Worm (Caenorhabditis elegans): ENCODE data around the gene C16C8.18.
"Not testable (repeated sequence)": the region's sequence is repeated elsewhere in the genome, so short reads cannot be mapped to it uniquely, and the experiment has no call there.

Gene C16C8.18

ce11 chrII:3463097-3463496, 33.6 kb downstream of the C16C8.18 start, which contains the start of gene C16C8.9:
TSS of gene C16C8.9 (minus strand) at chrII:3463197.
- TF ChIP-seq sma-3 (GFP tag; optimal IDR thresholded peaks at IDR 0.05) (no peak), F13H6.1 (tag; optimal IDR thresholded peaks at IDR 0.05) (no peak), nhr-25 (tag; optimal IDR thresholded peaks at IDR 0.05) (no peak)

- TF ChIP-seq elt-1 (tag; optimal IDR thresholded peaks at IDR 0.05); ztf-1 (GFP tag; conservative IDR thresholded peaks at IDR 0.05); snpc-4 (tag; optimal IDR thresholded peaks at IDR 0.05): not testable (repeated sequence)
Measured at ce11 chrII:3464580-3464979, 35.1 kb downstream of the C16C8.18 start, which contains the start of gene C16C8.10. TSS of gene C16C8.10 (minus strand) at chrII:3464680.

- TF ChIP-seq fos-1 (tag; optimal IDR thresholded peaks at IDR 0.05), result no peak
- no peak for TF ChIP-seq mdl-1 (tag; optimal IDR thresholded peaks at IDR 0.05)
- no peak for TF ChIP-seq blmp-1 (tag; optimal IDR thresholded peaks at IDR 0.05; ENCODE audit: insufficient read depth)
- TF ChIP-seq dmd-4 (tag; optimal IDR thresholded peaks at IDR 0.05), result no peak
- TF ChIP-seq F13H6.1 (tag; optimal IDR thresholded peaks at IDR 0.05), result no peak
- no peak for TF ChIP-seq sem-4 (tag; optimal IDR thresholded peaks at IDR 0.05)
- TF ChIP-seq mab-5 (tag; optimal IDR thresholded peaks at IDR 0.05), result no peak
- no peak for TF ChIP-seq nhr-25 (tag; optimal IDR thresholded peaks at IDR 0.05)
- TF ChIP-seq ztf-11 (tag; optimal IDR thresholded peaks at IDR 0.05), result no peak
- TF ChIP-seq sma-9 (GFP tag; optimal IDR thresholded peaks at IDR 0.05), result no peak
- TF ChIP-seq sma-9 (tag; optimal IDR thresholded peaks at IDR 0.05), result no peak
- no peak for TF ChIP-seq nhr-237 (tag; optimal IDR thresholded peaks at IDR 0.05)
- no peak for TF ChIP-seq skn-1 (tag; optimal IDR thresholded peaks at IDR 0.05)
- no peak for TF ChIP-seq ceh-82 (tag; optimal IDR thresholded peaks at IDR 0.05)
- no peak for TF ChIP-seq lsy-2 (tag; optimal IDR thresholded peaks at IDR 0.05)
- TF ChIP-seq nhr-23 (tag; optimal IDR thresholded peaks at IDR 0.05), result no peak
- TF ChIP-seq nhr-11 (tag; optimal IDR thresholded peaks at IDR 0.05), result no peak
Measured at ce11 chrII:3470549-3470948, 41.0 kb downstream of the C16C8.18 start, which contains the start of gene Y49F6B.20. TSS of gene Y49F6B.20 (minus strand) at chrII:3470649.

ce11 chrII:3471603-3472002, 42.1 kb downstream of the C16C8.18 start, which contains the start of gene Y49F6B.13:
TSS of gene Y49F6B.13 (minus strand) at chrII:3471703.
- no peak for TF ChIP-seq nhr-129 (tag; optimal IDR thresholded peaks at IDR 0.05)
- no peak for TF ChIP-seq snpc-4 (tag; optimal IDR thresholded peaks at IDR 0.05)
- TF ChIP-seq sma-9 (GFP tag; optimal IDR thresholded peaks at IDR 0.05), result no peak
- no peak for TF ChIP-seq sma-9 (tag; optimal IDR thresholded peaks at IDR 0.05)
- no peak for TF ChIP-seq nhr-12 (tag; optimal IDR thresholded peaks at IDR 0.05)
- TF ChIP-seq aly-2 (tag; optimal IDR thresholded peaks at IDR 0.05), result no peak
- no peak for TF ChIP-seq lin-39 (tag; optimal IDR thresholded peaks at IDR 0.05)
- TF ChIP-seq F13H6.1 (tag; optimal IDR thresholded peaks at IDR 0.05), result no peak

- TF ChIP-seq ztf-11 (tag; optimal IDR thresholded peaks at IDR 0.05) (no peak), dmd-4 (tag; optimal IDR thresholded peaks at IDR 0.05) (no peak), mbf-1 (tag; optimal IDR thresholded peaks at IDR 0.05) (no peak), mdl-1 (tag; optimal IDR thresholded peaks at IDR 0.05) (no peak), elt-3 (tag; optimal IDR thresholded peaks at IDR 0.05) (no peak), ztf-4 (tag; optimal IDR thresholded peaks at IDR 0.05) (no peak), zag-1 (tag; optimal IDR thresholded peaks at IDR 0.05) (no peak), ceh-82 (tag; optimal IDR thresholded peaks at IDR 0.05) (no peak), nhr-237 (tag; optimal IDR thresholded peaks at IDR 0.05) (no peak), F13H6.1 (tag; optimal IDR thresholded peaks at IDR 0.05) (no peak), nhr-12 (tag; optimal IDR thresholded peaks at IDR 0.05) (no peak), elt-1 (tag; optimal IDR thresholded peaks at IDR 0.05) (no peak), egl-27 (tag; optimal IDR thresholded peaks at IDR 0.05) (no peak), fos-1 (tag; optimal IDR thresholded peaks at IDR 0.05) (no peak), ZK546.5 (tag; optimal IDR thresholded peaks at IDR 0.05) (no peak), lin-39 (tag; optimal IDR thresholded peaks at IDR 0.05) (no peak), peb-1 (tag; optimal IDR thresholded peaks at IDR 0.05) (no peak), sem-4 (tag; optimal IDR thresholded peaks at IDR 0.05) (no peak), Y55F3AM.14 (GFP tag; optimal IDR thresholded peaks at IDR 0.05) (no peak)
Measured at ce11 chrII:3472316-3472715, 42.8 kb downstream of the C16C8.18 start, which contains the start of gene Y49F6B.12. TSS of gene Y49F6B.12 (minus strand) at chrII:3472416.

Data from whole organism, L2 larva.